Worm (Caenorhabditis elegans) whole organism, young adult: Measurements from ENCODE around the gene F46E10.3.

Experiments
- B0019.2 ChIP-seq: fragments of 200-800 bp; sonication (Bioruptor generic); conservative IDR thresholded peaks from 2 replicates; pipeline ENCODE4 v1.3.6; 2022; ENCODE audit warnings: missing genetic modification reagents, missing genetic modification characterization, missing compliant biosample characterization
- C17E4.6 ChIP-seq: fragments of 200-800 bp; sonication (Bioruptor generic); IDR thresholded peaks from 2 replicates; pipeline ENCODE4 v1.3.6; 2022; ENCODE audit warnings: missing genetic modification reagents, missing genetic modification characterization, missing compliant biosample characterization
- D2030.7 ChIP-seq: fragments of 200-800 bp; sonication (Bioruptor generic); IDR thresholded peaks from 2 replicates; pipeline ENCODE4 v1.3.6; 2022; ENCODE audit warnings: missing genetic modification reagents, missing genetic modification characterization, missing compliant biosample characterization
- F23B12.7 ChIP-seq: sonication (generic microtip); optimal IDR thresholded peaks from 2 replicates; lab custom pipeline; 2017; ENCODE audit warnings: missing genetic modification characterization, mild to moderate bottlenecking, missing compliant biosample characterization, antibody characterized with exemption, moderate library complexity; ENCODE audit not compliant: insufficient read depth
- F33H1.4 ChIP-seq: fragments of 200-800 bp; sonication (Bioruptor generic); IDR thresholded peaks from 2 replicates; pipeline ENCODE4 v1.3.6; 2022; ENCODE audit warnings: missing genetic modification reagents, missing genetic modification characterization, missing compliant biosample characterization
- F37B4.10 ChIP-seq: fragments of 200-800 bp; sonication (Bioruptor generic); IDR thresholded peaks from 2 replicates; pipeline ENCODE4 v1.3.6; 2022; ENCODE audit warnings: missing genetic modification characterization, missing compliant biosample characterization
- T07F8.4 ChIP-seq: sonication (generic microtip); optimal IDR thresholded peaks from 2 replicates; lab custom pipeline; 2016; ENCODE audit warnings: mild to moderate bottlenecking, missing genetic modification characterization, moderate library complexity, missing compliant biosample characterization
- Y53F4B.3 ChIP-seq: fragments of 200-800 bp; sonication (Bioruptor generic); IDR thresholded peaks from 2 replicates; pipeline ENCODE4 v1.3.6; 2022; ENCODE audit warnings: missing genetic modification reagents, missing genetic modification characterization, missing compliant biosample characterization
- Y56A3A.18 ChIP-seq: fragments of 200-800 bp; sonication (Bioruptor generic); IDR thresholded peaks from 2 replicates; pipeline ENCODE4 v1.3.6; 2022; ENCODE audit warnings: missing genetic modification reagents, missing genetic modification characterization, missing compliant biosample characterization
- ama-1 ChIP-seq, 3 experiments: fragments of 150-350 bp in 1 of 3; sonication (generic microtip) in 2 of 3; optimal IDR thresholded peaks; 2 replicates each; lab custom pipeline; 2014 to 2018; ENCODE audit warnings: missing biosample characterization in 2 of 3, missing genetic modification characterization in 2 of 3, missing genetic modification reagents in 2 of 3
- bed-1 ChIP-seq: fragments of 200-800 bp; sonication (Bioruptor generic); IDR thresholded peaks from 2 replicates; pipeline ENCODE4 v1.3.6; 2022; ENCODE audit warnings: missing genetic modification reagents, missing genetic modification characterization, missing compliant biosample characterization
- cebp-2 ChIP-seq: fragments of 200-800 bp; sonication (Bioruptor generic); IDR thresholded peaks from 2 replicates; pipeline ENCODE4 v1.3.6; 2022; ENCODE audit warnings: missing genetic modification characterization, missing compliant biosample characterization
- ceh-79 ChIP-seq: sonication (generic microtip); optimal IDR thresholded peaks from 2 replicates; lab custom pipeline; 2017; ENCODE audit warnings: mild to moderate bottlenecking, missing genetic modification characterization, missing compliant biosample characterization
- ceh-91 ChIP-seq: fragments of 200-800 bp; sonication (Bioruptor generic); IDR thresholded peaks from 2 replicates; pipeline ENCODE4 v1.3.6; 2022; ENCODE audit warnings: missing genetic modification reagents, missing genetic modification characterization, missing compliant biosample characterization
- chd-7 ChIP-seq: sonication (generic microtip); optimal IDR thresholded peaks from 2 replicates; lab custom pipeline; 2016; ENCODE audit warnings: mild to moderate bottlenecking, missing genetic modification characterization, moderate library complexity, missing compliant biosample characterization
- efl-1 ChIP-seq: fragments of 150-350 bp; optimal IDR thresholded peaks from 2 replicates; lab custom pipeline; 2014; ENCODE audit warnings: missing biosample characterization, missing genetic modification reagents, missing genetic modification characterization
- ekl-4 ChIP-seq: fragments of 200-800 bp; sonication (Bioruptor generic); IDR thresholded peaks from 2 replicates; pipeline ENCODE4 v1.3.6; 2022; ENCODE audit warnings: missing genetic modification reagents, missing genetic modification characterization, missing compliant biosample characterization
- gei-17 ChIP-seq: fragments of 200-800 bp; sonication (Bioruptor generic); optimal IDR thresholded peaks from 2 replicates; lab custom pipeline; 2018; ENCODE audit warnings: mild to moderate bottlenecking, missing genetic modification characterization, missing compliant biosample characterization
- him-1 ChIP-seq: sonication (generic microtip); optimal IDR thresholded peaks from 2 replicates; lab custom pipeline; 2016; ENCODE audit warnings: missing genotype, missing genetic modification reagents, missing genetic modification characterization, missing compliant biosample characterization
- hsf-1 ChIP-seq: fragments of 200-800 bp; sonication (Bioruptor generic); IDR thresholded peaks from 2 replicates; pipeline ENCODE4 v1.3.6; 2022; ENCODE audit warnings: missing genetic modification reagents, missing genetic modification characterization, missing compliant biosample characterization
- lin-35 ChIP-seq, 3 experiments: fragments of 150-350 bp in 2 of 3; sonication (generic microtip) in 1 of 3; optimal IDR thresholded peaks; 2 replicates each; lab custom pipeline; 2014 to 2018; ENCODE audit warnings: missing biosample characterization in 3 of 3, missing genetic modification characterization in 3 of 3, missing genetic modification reagents in 3 of 3
- lin-54 ChIP-seq: fragments of 200-800 bp; sonication (Bioruptor generic); optimal IDR thresholded peaks from 2 replicates; lab custom pipeline; 2018; ENCODE audit warnings: mild to moderate bottlenecking, missing genetic modification characterization, missing compliant biosample characterization
- lsl-1 ChIP-seq: fragments of 200-800 bp; sonication (Bioruptor generic); optimal IDR thresholded peaks from 2 replicates; lab custom pipeline; 2018; ENCODE audit warnings: mild to moderate bottlenecking, missing genetic modification characterization, moderate library complexity, missing compliant biosample characterization
- madf-10 ChIP-seq: sonication (generic microtip); optimal IDR thresholded peaks from 2 replicates; lab custom pipeline; 2016; ENCODE audit warnings: mild to moderate bottlenecking, missing genetic modification characterization, missing compliant biosample characterization
- madf-6 ChIP-seq: fragments of 200-800 bp; sonication (Bioruptor generic); IDR thresholded peaks from 2 replicates; pipeline ENCODE4 v1.3.6; 2022; ENCODE audit warnings: missing genetic modification reagents, missing genetic modification characterization, missing compliant biosample characterization
- madf-8 ChIP-seq: fragments of 200-800 bp; sonication (Bioruptor generic); conservative IDR thresholded peaks from 2 replicates; pipeline ENCODE4 v1.3.6; 2022; ENCODE audit warnings: missing genetic modification reagents, missing genetic modification characterization, missing compliant biosample characterization
- nfya-2 ChIP-seq: fragments of 200-800 bp; sonication (Bioruptor generic); IDR thresholded peaks from 2 replicates; pipeline ENCODE4 v1.3.6; 2022; ENCODE audit warnings: missing genetic modification reagents, missing genetic modification characterization, missing compliant biosample characterization
- nhr-80 ChIP-seq: sonication (generic microtip); optimal IDR thresholded peaks from 2 replicates; lab custom pipeline; 2016; ENCODE audit warnings: missing genetic modification characterization, missing compliant biosample characterization
- rcor-1 ChIP-seq: fragments of 200-800 bp; sonication (Bioruptor generic); IDR thresholded peaks from 2 replicates; pipeline ENCODE4 v1.3.6; 2022; ENCODE audit warnings: missing genetic modification reagents, missing genetic modification characterization, missing compliant biosample characterization
- sea-2 ChIP-seq: fragments of 200-800 bp; sonication (Bioruptor generic); IDR thresholded peaks from 2 replicates; pipeline ENCODE4 v1.3.6; 2022; ENCODE audit warnings: missing genetic modification characterization, missing compliant biosample characterization
- snpc-1.3 ChIP-seq: sonication (generic microtip); optimal IDR thresholded peaks from 2 replicates; lab custom pipeline; 2017; ENCODE audit warnings: missing genetic modification characterization, mild to moderate bottlenecking, missing compliant biosample characterization, antibody characterized with exemption, moderate library complexity, missing genotype, missing genetic modification reagents; ENCODE audit not compliant: insufficient read depth
- snpc-3.4 ChIP-seq: sonication (generic microtip); optimal IDR thresholded peaks from 2 replicates; lab custom pipeline; 2017; ENCODE audit warnings: missing genetic modification characterization, mild to moderate bottlenecking, missing compliant biosample characterization, antibody characterized with exemption, moderate library complexity, missing genotype, missing genetic modification reagents
- somi-1 ChIP-seq: fragments of 200-800 bp; sonication (Bioruptor generic); optimal IDR thresholded peaks from 2 replicates; lab custom pipeline; 2018; ENCODE audit warnings: mild to moderate bottlenecking, missing genetic modification characterization, missing compliant biosample characterization
- tlf-1 ChIP-seq: fragments of 200-800 bp; sonication (Bioruptor generic); optimal IDR thresholded peaks from 2 replicates; lab custom pipeline; 2018; ENCODE audit warnings: mild to moderate bottlenecking, missing genetic modification characterization, missing compliant biosample characterization
- unc-130 ChIP-seq: sonication (generic microtip); optimal IDR thresholded peaks from 2 replicates; lab custom pipeline; 2016; ENCODE audit warnings: missing genetic modification reagents, missing genetic modification characterization, missing compliant biosample characterization
- xnd-1 ChIP-seq: sonication (generic microtip); optimal IDR thresholded peaks from 2 replicates; lab custom pipeline; 2016; ENCODE audit warnings: missing genotype, missing genetic modification reagents, missing genetic modification characterization, missing compliant biosample characterization
- ztf-3 ChIP-seq: fragments of 200-800 bp; sonication (Bioruptor generic); optimal IDR thresholded peaks from 2 replicates; lab custom pipeline; 2018; ENCODE audit warnings: mild to moderate bottlenecking, missing genetic modification characterization, missing compliant biosample characterization

F46E10.3 gene

ce11 chrV:6492497-6492896 lies 25.6 kb upstream of the F46E10.3 start:
- TF ChIP-seq B0019.2 (no peak), nhr-80 (tag; lab: Kevin White, UChicago) (peak; percentile 65), chd-7 (tag; lab: Kevin White, UChicago) (no peak), F37B4.10 (GFP tag; lab: Robert Waterston, UW) (no peak)

- TF ChIP-seq bed-1 (GFP tag; lab: Robert Waterston, UW) (no peak), madf-10 (tag; lab: Kevin White, UChicago) (no peak), ztf-3 (GFP tag; lab: Kevin White, UChicago) (no peak), hsf-1 (no peak), F23B12.7 (tag; lab: Kevin White, UChicago) (no peak), unc-130 (GFP tag; lab: Kevin White, UChicago) (no peak), ceh-79 (tag; lab: Kevin White, UChicago) (no peak), tlf-1 (GFP tag; lab: Kevin White, UChicago) (no peak)
Measured at ce11 chrV:6493821-6494220, 24.3 kb upstream of the F46E10.3 start, which contains the start of gene cpt-6. Gene cpt-6, minus strand, starts transcription at chrV:6493921.

ce11 chrV:6495353-6495752 lies 22.7 kb upstream of the F46E10.3 start:
- TF ChIP-seq D2030.7 (GFP tag; lab: Robert Waterston, UW) (no peak), ama-1 (optimal IDR thresholded peaks at IDR 0.05; lab: Kevin White, UChicago) (no peak), ama-1 (GFP tag; optimal IDR thresholded peaks at IDR 0.05; lab: Kevin White, UChicago) (no peak), C17E4.6 (GFP tag; lab: Robert Waterston, UW) (no peak), cebp-2 (GFP tag; lab: Robert Waterston, UW) (no peak), sea-2 (GFP tag; lab: Robert Waterston, UW) (no peak), nhr-80 (tag; lab: Kevin White, UChicago) (peak; percentile 26)

- TF ChIP-seq gei-17 (GFP tag; lab: Kevin White, UChicago) (no peak), F33H1.4 (GFP tag; lab: Robert Waterston, UW) (peak; percentile 93), lin-54 (GFP tag; lab: Kevin White, UChicago) (peak; percentile 54), lin-35 (GFP tag; optimal IDR thresholded peaks at IDR 0.05; lab: Kevin White, UChicago) (no peak), efl-1 (GFP tag; lab: Kevin White, UChicago) (peak; percentile 17), madf-8 (GFP tag; lab: Robert Waterston, UW) (peak; percentile 77), Y53F4B.3 (no peak), nfya-2 (GFP tag; lab: Robert Waterston, UW) (no peak), ceh-91 (peak; percentile 67), somi-1 (no peak), xnd-1 (peak; percentile 78), lsl-1 (GFP tag; lab: Kevin White, UChicago) (peak; percentile 97), T07F8.4 (tag; lab: Kevin White, UChicago) (no peak), snpc-1.3 (peak; percentile 77), rcor-1 (GFP tag; lab: Robert Waterston, UW) (0 out of 2 replicates have a peak, but pooled peaks have one; percentile 8), Y56A3A.18 (GFP tag; lab: Robert Waterston, UW) (no peak), ekl-4 (no peak), him-1 (peak; percentile 18), snpc-3.4 (tag; lab: Kevin White, UChicago) (peak; percentile 17), madf-6 (GFP tag; lab: Robert Waterston, UW) (peak; percentile 93)
Measured at ce11 chrV:6496611-6497158, 21.4 kb upstream of the F46E10.3 start, which contains the start of gene dgtr-1. Gene dgtr-1, plus strand, starts transcription at chrV:6497108.
